Worm (Caenorhabditis elegans): ENCODE results near the gene ZK1010.5.

Gene ZK1010.5

ce11 chrIII:12942307-12942706, 45.0 kb downstream of the ZK1010.5 start, which contains the start of gene unc-25 (continued):
- TF ChIP-seq sdz-12 (GFP tag; optimal IDR thresholded peaks at IDR 0.05) (no peak), dve-1 (tag; optimal IDR thresholded peaks at IDR 0.05; ENCODE audit: insufficient read depth) (peak; percentile 7), duxl-1 (tag; optimal IDR thresholded peaks at IDR 0.05; ENCODE audit: poor library complexity) (no peak), lin-1 (GFP tag; IDR thresholded peaks at IDR 0.05) (no peak), vab-7 (GFP tag; IDR thresholded peaks at IDR 0.05) (no peak), zip-11 (GFP tag; IDR thresholded peaks at IDR 0.05) (no peak), php-3 (GFP tag; IDR thresholded peaks at IDR 0.05) (no peak), lin-38 (GFP tag; IDR thresholded peaks at IDR 0.05) (peak; percentile 30; the same call in 1 of the 2 replicates), egl-43 (GFP tag; IDR thresholded peaks at IDR 0.05) (0 out of 2 replicates have a peak, but pooled peaks have one; percentile 9), rbr-2 (tag; optimal IDR thresholded peaks at IDR 0.05) (peak; percentile 32), Y48G9A.11 (GFP tag; IDR thresholded peaks at IDR 0.05) (no peak), ZK546.5 (tag; optimal IDR thresholded peaks at IDR 0.05) (no peak), fos-1 (tag; optimal IDR thresholded peaks at IDR 0.05) (no peak), nhr-77 (tag; optimal IDR thresholded peaks at IDR 0.05) (no peak), dmd-9 (GFP tag; IDR thresholded peaks at IDR 0.05) (no peak), ceh-82 (tag; optimal IDR thresholded peaks at IDR 0.05) (no peak), dmd-8 (GFP tag; IDR thresholded peaks at IDR 0.05) (no peak), ztf-11 (tag; optimal IDR thresholded peaks at IDR 0.05) (no peak), pqm-1 (tag; optimal IDR thresholded peaks at IDR 0.05) (no peak), F37D6.2 (tag; optimal IDR thresholded peaks at IDR 0.05) (no peak), madf-9 (GFP tag; conservative IDR thresholded peaks at IDR 0.05) (no peak), ZK337.2 (GFP tag; IDR thresholded peaks at IDR 0.05) (no peak), lim-7 (GFP tag; IDR thresholded peaks at IDR 0.05) (no peak), nhr-6 (tag; optimal IDR thresholded peaks at IDR 0.05) (no peak), set-16 (GFP tag; IDR thresholded peaks at IDR 0.05) (peak; percentile 39; the same call in 1 of the 2 replicates), ztf-7 (tag; optimal IDR thresholded peaks at IDR 0.05) (no peak), R02D3.7 (tag; optimal IDR thresholded peaks at IDR 0.05) (no peak), Y105C5A.15 (GFP tag; IDR thresholded peaks at IDR 0.05) (no peak), mxl-2 (GFP tag; conservative IDR thresholded peaks at IDR 0.05) (no peak), mxl-3 (GFP tag; optimal IDR thresholded peaks at IDR 0.05) (no peak), zfp-3 (GFP tag; conservative IDR thresholded peaks at IDR 0.05) (no peak), nhr-48 (tag; optimal IDR thresholded peaks at IDR 0.05) (no peak), mdt-29 (GFP tag; IDR thresholded peaks at IDR 0.05) (0 out of 2 replicates have a peak, but pooled peaks have one; percentile 23), attf-4 (tag; optimal IDR thresholded peaks at IDR 0.05) (no peak), gei-8 (GFP tag; optimal IDR thresholded peaks at IDR 0.05) (peak; percentile 6), hmg-1.1 (GFP tag; IDR thresholded peaks at IDR 0.05) (no peak), daf-12 (tag; optimal IDR thresholded peaks at IDR 0.05) (no peak), lin-15B (tag; optimal IDR thresholded peaks at IDR 0.05) (no peak), unc-130 (GFP tag; optimal IDR thresholded peaks at IDR 0.05) (no peak), daf-16 (GFP tag; optimal IDR thresholded peaks at IDR 0.05) (no peak), daf-16 (tag; optimal IDR thresholded peaks at IDR 0.05) (no peak), nhr-10 (tag; optimal IDR thresholded peaks at IDR 0.05) (no peak), egl-27 (tag; optimal IDR thresholded peaks at IDR 0.05) (no peak), dpl-1 (GFP tag; optimal IDR thresholded peaks at IDR 0.05) (no peak), ceh-44 (GFP tag; IDR thresholded peaks at IDR 0.05) (no peak), nhr-102 (tag; optimal IDR thresholded peaks at IDR 0.05) (no peak), mdl-1 (tag; optimal IDR thresholded peaks at IDR 0.05) (no peak), nhr-111 (GFP tag; optimal IDR thresholded peaks at IDR 0.05) (no peak), ces-1 (GFP tag; optimal IDR thresholded peaks at IDR 0.05) (no peak), daf-19 (GFP tag; conservative IDR thresholded peaks at IDR 0.05) (no peak), fkh-10 (GFP tag; optimal IDR thresholded peaks at IDR 0.05) (peak; percentile 42), daf-8 (GFP tag; IDR thresholded peaks at IDR 0.05) (no peak), madf-5 (GFP tag; IDR thresholded peaks at IDR 0.05) (no peak)
